Fruit fly (Drosophila melanogaster) whole organism, embryonic: Measurements from ENCODE around the gene dob.

Experiments
- Abd-B ChIP-seq: fragments of 200-800 bp; sonication (Bioruptor generic); optimal IDR thresholded peaks from 2 replicates; lab custom pipeline; 2018; ENCODE audit warnings: missing biosample characterization, mild to moderate bottlenecking, missing genetic modification characterization, moderate library complexity
- Antp ChIP-seq: fragments of 200-800 bp; sonication (Bioruptor generic); optimal IDR thresholded peaks from 3 replicates; lab custom pipeline; 2016; ENCODE audit warnings: missing biosample characterization, missing genetic modification characterization
- Atf-2 ChIP-seq: fragments of 200-800 bp; sonication (Bioruptor generic); optimal IDR thresholded peaks from 2 replicates; lab custom pipeline; 2016; ENCODE audit warnings: missing biosample characterization, missing genetic modification characterization
- Awh ChIP-seq: fragments of 200-800 bp; sonication (Bioruptor generic); IDR thresholded peaks from 2 replicates; pipeline ENCODE4, ENCODE4 v1.3.6; 2022; ENCODE audit warnings: missing biosample characterization, missing genetic modification characterization
- BtbVII ChIP-seq: fragments of 200-800 bp; sonication (Bioruptor generic); optimal IDR thresholded peaks from 3 replicates; lab custom pipeline; 2017; ENCODE audit warnings: missing biosample characterization, mild to moderate bottlenecking, missing genetic modification characterization
- CG11093 ChIP-seq: fragments of 200-800 bp; sonication (Bioruptor generic); IDR thresholded peaks from 3 replicates; pipeline ENCODE4 v1.3.6; 2022; ENCODE audit warnings: missing biosample characterization, missing genetic modification characterization
- CG11695 ChIP-seq: fragments of 200-800 bp; sonication (Bioruptor generic); IDR thresholded peaks from 3 replicates; pipeline ENCODE4 v1.3.6; 2022; ENCODE audit warnings: missing biosample characterization, missing genetic modification characterization
- CG12155 ChIP-seq: fragments of 200-800 bp; sonication (Bioruptor generic); optimal IDR thresholded peaks from 3 replicates; lab custom pipeline; 2016; ENCODE audit warnings: missing biosample characterization, missing genetic modification characterization
- CG12769 ChIP-seq: fragments of 200-800 bp; sonication (Bioruptor generic); optimal IDR thresholded peaks from 2 replicates; lab custom pipeline; 2019; ENCODE audit warnings: missing biosample characterization, mild to moderate bottlenecking, missing genetic modification characterization, moderate library complexity
- CG13775 ChIP-seq: fragments of 200-800 bp; sonication (Bioruptor generic); optimal IDR thresholded peaks from 3 replicates; lab custom pipeline; 2017; ENCODE audit warnings: missing biosample characterization, mild to moderate bottlenecking, missing genetic modification characterization
- CG15011 ChIP-seq: fragments of 200-800 bp; sonication (Bioruptor generic); optimal IDR thresholded peaks from 3 replicates; lab custom pipeline; 2018; ENCODE audit warnings: missing biosample characterization, mild to moderate bottlenecking, missing genetic modification characterization
- CG16779 ChIP-seq: fragments of 200-800 bp; sonication (Bioruptor generic); IDR thresholded peaks from 2 replicates; pipeline ENCODE4 v1.3.6; 2022; ENCODE audit warnings: missing biosample characterization, missing genetic modification characterization
- CG16863 ChIP-seq: fragments of 200-800 bp; sonication (Bioruptor generic); optimal IDR thresholded peaks from 3 replicates; lab custom pipeline; 2016; ENCODE audit warnings: missing biosample characterization, missing genetic modification characterization
- CG18262 ChIP-seq: fragments of 200-800 bp; optimal IDR thresholded peaks from 3 replicates; lab custom pipeline; 2019; ENCODE audit warnings: missing biosample characterization, mild to moderate bottlenecking, missing genetic modification characterization, moderate library complexity
- CG18599 ChIP-seq: fragments of 200-800 bp; sonication (Bioruptor generic); optimal IDR thresholded peaks from 3 replicates; lab custom pipeline; 2017; ENCODE audit warnings: missing biosample characterization, missing genetic modification characterization, mild to moderate bottlenecking, moderate library complexity, missing genetic modification reagents
- CG18619 ChIP-seq: fragments of 200-800 bp; sonication (Bioruptor generic); optimal IDR thresholded peaks from 3 replicates; lab custom pipeline; 2017; ENCODE audit warnings: missing biosample characterization, mild to moderate bottlenecking, missing genetic modification characterization
- CG3407 ChIP-seq: fragments of 200-800 bp; sonication (Bioruptor generic); optimal IDR thresholded peaks from 2 replicates; lab custom pipeline; 2018; ENCODE audit warnings: missing biosample characterization, mild to moderate bottlenecking, missing genetic modification characterization
- CG3995 ChIP-seq: fragments of 200-800 bp; sonication (Bioruptor generic); optimal IDR thresholded peaks from 3 replicates; lab custom pipeline; 2016; ENCODE audit warnings: missing biosample characterization, missing genetic modification characterization
- CG6813 ChIP-seq: fragments of 200-800 bp; sonication (Bioruptor generic); optimal IDR thresholded peaks from 2 replicates; lab custom pipeline; 2017; ENCODE audit warnings: missing biosample characterization, missing genetic modification characterization, mild to moderate bottlenecking, moderate library complexity, missing genetic modification reagents
- CG7786 ChIP-seq: fragments of 200-800 bp; sonication (Bioruptor generic); optimal IDR thresholded peaks from 2 replicates; lab custom pipeline; 2016; ENCODE audit warnings: missing biosample characterization, missing genetic modification characterization
- CG8388 ChIP-seq: fragments of 200-800 bp; sonication (Bioruptor generic); optimal IDR thresholded peaks from 2 replicates; lab custom pipeline; 2019; ENCODE audit warnings: missing biosample characterization, mild to moderate bottlenecking, missing genetic modification characterization, moderate library complexity
- CG8478 ChIP-seq: fragments of >200 bp; optimal IDR thresholded peaks from 2 replicates; lab custom pipeline; 2018
- CTCF ChIP-seq: fragments of 200-800 bp; sonication (Bioruptor generic); optimal IDR thresholded peaks from 2 replicates; lab custom pipeline; 2017; ENCODE audit warnings: missing biosample characterization, mild to moderate bottlenecking, missing genetic modification characterization, moderate library complexity
- CoRest ChIP-seq: fragments of 200-800 bp; sonication (Bioruptor generic); optimal IDR thresholded peaks from 3 replicates; lab custom pipeline; 2018; ENCODE audit warnings: missing biosample characterization, mild to moderate bottlenecking, missing genetic modification characterization, moderate library complexity
- CrebB ChIP-seq: fragments of 200-800 bp; sonication (Bioruptor generic); optimal IDR thresholded peaks from 3 replicates; lab custom pipeline; 2018; ENCODE audit warnings: missing biosample characterization, mild to moderate bottlenecking, missing genetic modification characterization
- Dfd ChIP-seq, 2 experiments: fragments of >200 bp; optimal IDR thresholded peaks; 2 replicates each; lab custom pipeline; 2017; ENCODE audit warnings: missing biosample characterization in 2 of 2, missing genetic modification characterization in 2 of 2
- Dip2 ChIP-seq: fragments of 200-800 bp; sonication (Bioruptor generic); IDR thresholded peaks from 2 replicates; pipeline ENCODE4 v1.3.6; 2022; ENCODE audit warnings: missing biosample characterization, missing genetic modification characterization
- H15 ChIP-seq: fragments of 200-800 bp; sonication (Bioruptor generic); IDR thresholded peaks from 3 replicates; pipeline ENCODE4 v1.3.6; 2022; ENCODE audit warnings: missing biosample characterization, missing genetic modification characterization
- HLH4C ChIP-seq: fragments of 200-800 bp; sonication (Bioruptor generic); IDR thresholded peaks from 3 replicates; pipeline ENCODE4 v1.3.6; 2022; ENCODE audit warnings: missing biosample characterization, missing genetic modification characterization; ENCODE audit not compliant: partially characterized antibody
- Hmr ChIP-seq: fragments of 200-800 bp; sonication (Bioruptor generic); optimal IDR thresholded peaks from 3 replicates; lab custom pipeline; 2017; ENCODE audit warnings: mild to moderate bottlenecking, missing biosample characterization, missing genetic modification reagents, missing genetic modification characterization
- Hmx ChIP-seq: fragments of 200-800 bp; sonication (Bioruptor generic); optimal IDR thresholded peaks from 2 replicates; lab custom pipeline; 2016; ENCODE audit warnings: missing biosample characterization, missing genetic modification characterization
- Jarid2 ChIP-seq: fragments of 200-800 bp; sonication (Bioruptor generic); optimal IDR thresholded peaks from 3 replicates; lab custom pipeline; 2017; ENCODE audit warnings: mild to moderate bottlenecking, missing biosample characterization, missing genetic modification reagents, missing genetic modification characterization
- Mad ChIP-seq: fragments of 200-800 bp; sonication (Bioruptor generic); optimal IDR thresholded peaks from 2 replicates; lab custom pipeline; 2016; ENCODE audit warnings: missing biosample characterization, missing genetic modification characterization
- NfI ChIP-seq: fragments of 200-800 bp; sonication (Bioruptor generic); optimal IDR thresholded peaks from 3 replicates; lab custom pipeline; 2018; ENCODE audit warnings: missing biosample characterization, mild to moderate bottlenecking, missing genetic modification characterization, moderate library complexity
- Opbp ChIP-seq: fragments of 200-800 bp; sonication (Bioruptor generic); IDR thresholded peaks from 3 replicates; pipeline ENCODE4 v1.3.6; 2022; ENCODE audit warnings: missing biosample characterization, missing genetic modification characterization; ENCODE audit not compliant: partially characterized antibody
- Ravus ChIP-seq: fragments of 200-800 bp; sonication (Bioruptor generic); IDR thresholded peaks from 2 replicates; pipeline ENCODE4 v1.3.6; 2022; ENCODE audit warnings: missing biosample characterization, missing genetic modification characterization
- Sry-δ ChIP-seq: fragments of 200-800 bp; sonication (Bioruptor generic); optimal IDR thresholded peaks from 2 replicates; lab custom pipeline; 2016; ENCODE audit warnings: missing biosample characterization, missing genetic modification characterization
- ash1 ChIP-seq: fragments of 200-800 bp; sonication (Bioruptor generic); optimal IDR thresholded peaks from 2 replicates; lab custom pipeline; 2018; ENCODE audit warnings: missing biosample characterization, mild to moderate bottlenecking, missing genetic modification characterization
- cas ChIP-seq: fragments of 200-800 bp; sonication (Bioruptor generic); IDR thresholded peaks from 2 replicates; pipeline ENCODE4 v1.3.6; 2022; ENCODE audit warnings: missing biosample characterization, missing genetic modification characterization
- dimm ChIP-seq: fragments of 200-800 bp; sonication (Bioruptor generic); IDR thresholded peaks from 2 replicates; pipeline ENCODE4 v1.3.6; 2022; ENCODE audit warnings: missing biosample characterization, missing genetic modification characterization
- en ChIP-seq: fragments of 200-800 bp; sonication (Bioruptor generic); optimal IDR thresholded peaks from 2 replicates; lab custom pipeline; 2016; ENCODE audit warnings: missing biosample characterization, missing genetic modification characterization
- eve ChIP-seq, 2 experiments: fragments of >200 bp; optimal IDR thresholded peaks; 2 replicates each; lab custom pipeline; 2017; ENCODE audit warnings: missing biosample characterization in 2 of 2, missing genetic modification characterization in 2 of 2
- eyg ChIP-seq: fragments of 200-800 bp; sonication (Bioruptor generic); optimal IDR thresholded peaks from 3 replicates; lab custom pipeline; 2016; ENCODE audit warnings: missing biosample characterization, missing genetic modification characterization
- gcm ChIP-seq: fragments of 200-800 bp; sonication (Bioruptor generic); optimal IDR thresholded peaks from 2 replicates; lab custom pipeline; 2019; ENCODE audit warnings: missing biosample characterization, mild to moderate bottlenecking, missing genetic modification characterization, moderate library complexity
- grn ChIP-seq: fragments of 200-800 bp; sonication (Bioruptor generic); optimal IDR thresholded peaks from 3 replicates; lab custom pipeline; 2017; ENCODE audit warnings: missing biosample characterization, missing genetic modification characterization
- her ChIP-seq: fragments of 200-800 bp; sonication (Bioruptor generic); optimal IDR thresholded peaks from 2 replicates; lab custom pipeline; 2016; ENCODE audit warnings: missing biosample characterization, missing genetic modification characterization
- onecut ChIP-seq: fragments of 200-800 bp; sonication (Bioruptor generic); IDR thresholded peaks from 2 replicates; pipeline ENCODE4 v1.3.6; 2022; ENCODE audit warnings: missing biosample characterization, missing genetic modification characterization
- pita ChIP-seq: fragments of 200-800 bp; sonication (Bioruptor generic); optimal IDR thresholded peaks from 2 replicates; lab custom pipeline; 2017; ENCODE audit warnings: missing biosample characterization, mild to moderate bottlenecking, missing genetic modification characterization
- shn ChIP-seq: fragments of 200-800 bp; sonication (Bioruptor generic); optimal IDR thresholded peaks from 3 replicates; lab custom pipeline; 2016; ENCODE audit warnings: missing biosample characterization, missing genetic modification characterization
- tgo ChIP-seq: fragments of 200-800 bp; sonication (Bioruptor generic); IDR thresholded peaks from 3 replicates; pipeline ENCODE4 v1.3.6; 2022; ENCODE audit warnings: missing biosample characterization, missing genetic modification characterization
- vfl ChIP-seq: fragments of 200-800 bp; sonication (Bioruptor generic); optimal IDR thresholded peaks from 2 replicates; lab custom pipeline; 2016; ENCODE audit warnings: missing biosample characterization, missing genetic modification characterization
- zfh2 ChIP-seq: fragments of 200-800 bp; sonication (Bioruptor generic); optimal IDR thresholded peaks from 2 replicates; lab custom pipeline; 2016; ENCODE audit warnings: missing biosample characterization, missing genetic modification characterization

Gene dob

dm6 chrX:15080780-15081402 is 14.1 kb downstream of the dob start, which contains the start of gene CG33177 (continued):
- no peak for TF ChIP-seq Ravus (GFP tag; lab: Robert Waterston, UW)
- TF ChIP-seq Atf-2 (GFP tag; lab: Kevin White, UChicago): no peak
- no peak for TF ChIP-seq CG15011
- TF ChIP-seq BtbVII (GFP tag; lab: Kevin White, UChicago): no peak
- TF ChIP-seq zfh2 (GFP tag; lab: Kevin White, UChicago): no peak
- TF ChIP-seq eyg (GFP tag; lab: Kevin White, UChicago): no peak
- no peak for TF ChIP-seq CG18599
- TF ChIP-seq HLH4C (GFP tag; lab: Robert Waterston, UW): no peak
- no peak for TF ChIP-seq ash1 (GFP tag; lab: Kevin White, UChicago)
- no peak for TF ChIP-seq onecut
- no peak for TF ChIP-seq CG11093
- no peak for TF ChIP-seq dimm
- no peak for TF ChIP-seq Dfd (GFP tag; optimal IDR thresholded peaks at IDR 0.05; lab: Kevin White, UChicago)
- no peak for TF ChIP-seq gcm
- TF ChIP-seq vfl: no peak
- TF ChIP-seq CoRest (tag; lab: Kevin White, UChicago): peak; percentile 36
- peak; percentile 9 for TF ChIP-seq Abd-B
- no peak for TF ChIP-seq CG7786
- no peak for TF ChIP-seq CG3407 (GFP tag; lab: Kevin White, UChicago)
- TF ChIP-seq CG18619 (GFP tag; lab: Kevin White, UChicago): peak; percentile 16
- TF ChIP-seq Hmr (GFP tag; lab: Kevin White, UChicago): peak; percentile 35
- peak; percentile 23 for TF ChIP-seq CG18262 (tag; lab: Kevin White, UChicago)
- TF ChIP-seq Antp (GFP tag; lab: Kevin White, UChicago): no peak
- no peak for TF ChIP-seq CG16863 (GFP tag; lab: Kevin White, UChicago)
- no peak for TF ChIP-seq shn (GFP tag; lab: Kevin White, UChicago)
- TF ChIP-seq CrebB (tag; lab: Kevin White, UChicago): no peak
- no peak for TF ChIP-seq Hmx
- no peak for TF ChIP-seq cas (GFP tag; lab: Robert Waterston, UW)
- TF ChIP-seq Awh (GFP tag; lab: Robert Waterston, UW): no peak
- no peak for TF ChIP-seq CG6813 (GFP tag; lab: Kevin White, UChicago)
- TF ChIP-seq CG16779 (GFP tag; lab: Robert Waterston, UW): no peak
- TF ChIP-seq CG12769 (tag; lab: Kevin White, UChicago): peak; percentile 9
- TF ChIP-seq her (GFP tag; lab: Kevin White, UChicago): no peak
- no peak for TF ChIP-seq CG8388 (GFP tag; lab: Kevin White, UChicago)
- no peak for TF ChIP-seq CG8478 (lab: Kevin White, UChicago)
- TF ChIP-seq H15 (GFP tag; lab: Robert Waterston, UW): no peak
- no peak; the same call in 2 of the 3 replicates for TF ChIP-seq Opbp (GFP tag; lab: Robert Waterston, UW)
- TF ChIP-seq Mad (GFP tag; lab: Kevin White, UChicago): no peak
- TF ChIP-seq pita (GFP tag; lab: Kevin White, UChicago): peak; percentile 3
- peak; percentile 98 for TF ChIP-seq CTCF
- no peak for TF ChIP-seq CG13775 (GFP tag; lab: Kevin White, UChicago)
- TF ChIP-seq CG3995 (GFP tag; lab: Kevin White, UChicago): peak; percentile 31
- TF ChIP-seq grn: peak; percentile 30
- TF ChIP-seq Dip2 (GFP tag; lab: Robert Waterston, UW): peak; percentile 96
- TF ChIP-seq NfI: peak; percentile 14
- TF ChIP-seq CG12155 (GFP tag; lab: Kevin White, UChicago): no peak
- peak in 1 of 2 experiments; percentile 68 for TF ChIP-seq eve (GFP tag; optimal IDR thresholded peaks at IDR 0.05; lab: Kevin White, UChicago)
- TF ChIP-seq CG11695 (GFP tag; lab: Robert Waterston, UW): no peak
- TF ChIP-seq Jarid2: no peak
- TF ChIP-seq Sry-δ (GFP tag; lab: Kevin White, UChicago): peak; percentile 24
- TF ChIP-seq tgo (GFP tag; lab: Robert Waterston, UW): no peak
- no peak for TF ChIP-seq en (GFP tag; lab: Kevin White, UChicago)
